Worm (Caenorhabditis elegans) whole organism, late embryonic: ENCODE measurements around the gene ZK596.3.

Source experiments
- ceh-45 ChIP-seq: fragments of 200-800 bp; sonication (Bioruptor generic); IDR thresholded peaks from 2 replicates; pipeline ENCODE4 v1.3.6; 2022; ENCODE audit warnings: missing genetic modification reagents, missing genetic modification characterization, missing compliant biosample characterization
- hlh-30 ChIP-seq: sonication (generic microtip); optimal IDR thresholded peaks from 2 replicates; lab custom pipeline; 2017; ENCODE audit warnings: antibody characterized with exemption, missing genetic modification characterization, missing compliant biosample characterization; ENCODE audit not compliant: insufficient read depth
- pha-4 ChIP-seq: fragments of 150-350 bp; optimal IDR thresholded peaks from 2 replicates; lab custom pipeline; 2018; ENCODE audit warnings: missing biosample characterization, missing genetic modification reagents, missing genetic modification characterization

DNA sequence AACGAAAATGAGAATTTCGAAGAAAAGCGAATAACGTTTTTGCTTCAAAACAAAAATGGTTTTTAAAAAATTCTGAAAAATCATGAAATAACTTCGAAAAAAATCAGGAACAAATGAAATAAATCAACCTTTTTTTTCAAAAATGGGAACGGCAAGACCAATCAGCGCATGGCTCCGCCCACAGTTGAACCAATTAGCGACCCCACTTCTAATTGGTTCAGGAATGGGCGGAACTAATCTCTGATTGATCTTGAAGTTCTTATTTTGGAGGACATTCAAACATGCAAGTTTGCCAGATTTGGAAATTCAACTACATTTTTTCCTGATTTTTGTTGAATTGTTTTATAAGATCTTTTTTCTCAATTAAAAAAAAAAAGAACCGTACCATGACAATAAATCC, 48.2 kb downstream of the ZK596.3 start:
- no peak for TF ChIP-seq ceh-45 (GFP tag; lab: Robert Waterston, UW)
- TF ChIP-seq hlh-30 (tag; lab: Kevin White, UChicago) = no peak
- TF ChIP-seq pha-4 (tag; lab: Kevin White, UChicago) = no peak
